Worm (Caenorhabditis elegans): ENCODE results near the gene str-102.

DNA sequence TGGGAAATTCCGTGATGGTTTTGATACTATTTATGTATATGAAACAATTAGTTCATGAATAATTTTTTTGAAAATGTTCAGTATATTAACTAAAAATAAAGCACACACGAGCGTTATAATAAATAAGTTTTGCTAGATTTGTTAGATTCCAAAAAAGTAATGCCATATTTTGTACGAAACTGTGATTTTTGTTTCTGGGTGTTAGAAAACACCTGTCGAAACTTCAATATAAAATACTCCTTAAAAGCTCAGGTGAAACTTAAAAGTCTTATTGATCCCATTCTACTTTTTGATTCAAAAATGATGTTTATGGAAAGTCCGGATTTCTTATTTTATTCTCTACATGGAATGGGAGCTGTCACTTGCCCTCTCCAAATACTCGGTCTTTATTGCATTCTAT lies 31.1 kb downstream of the str-102 start, which contains the start of gene srh-265:
- no peak for TF ChIP-seq ceh-16 (tag; optimal IDR thresholded peaks at IDR 0.05)
- TF ChIP-seq nhr-12 (tag; optimal IDR thresholded peaks at IDR 0.05), result no peak
- TF ChIP-seq ztf-4 (tag; optimal IDR thresholded peaks at IDR 0.05), result no peak
- no peak for TF ChIP-seq elt-2 (tag; optimal IDR thresholded peaks at IDR 0.05)
- TF ChIP-seq pha-4 (tag; optimal IDR thresholded peaks at IDR 0.05), result no peak

All from whole organism, L3 larva.